Worm (Caenorhabditis elegans) whole organism, late embryonic: Measurements from ENCODE around the gene vha-7.
A peak's percentile ranks its signal among the peaks of the same experiment; 100 is the strongest.

ENCODE experiments used
- fax-1 ChIP-seq: sonication (generic microtip); optimal IDR thresholded peaks from 2 replicates; lab custom pipeline; 2016; ENCODE audit warnings: missing genotype, missing genetic modification characterization, missing compliant biosample characterization
- fkh-10 ChIP-seq: fragments of 150-350 bp; optimal IDR thresholded peaks from 2 replicates; lab custom pipeline; 2014; ENCODE audit warnings: missing biosample characterization, missing genetic modification reagents, missing genetic modification characterization
- hlh-30 ChIP-seq: sonication (generic microtip); optimal IDR thresholded peaks from 2 replicates; lab custom pipeline; 2017; ENCODE audit warnings: antibody characterized with exemption, missing genetic modification characterization, missing compliant biosample characterization; ENCODE audit not compliant: insufficient read depth
- lim-6 ChIP-seq: sonication (generic microtip); optimal IDR thresholded peaks from 2 replicates; lab custom pipeline; 2016; ENCODE audit warnings: missing genetic modification characterization, missing compliant biosample characterization
- madf-2 ChIP-seq: sonication (generic microtip); optimal IDR thresholded peaks from 2 replicates; lab custom pipeline; 2017; ENCODE audit warnings: missing genetic modification characterization, missing compliant biosample characterization
- nfya-1 ChIP-seq: sonication (generic microtip); optimal IDR thresholded peaks from 2 replicates; lab custom pipeline; 2017; ENCODE audit warnings: missing genetic modification characterization, mild to moderate bottlenecking, missing compliant biosample characterization, antibody characterized with exemption, moderate library complexity
- nhr-11 ChIP-seq: fragments of 150-350 bp; optimal IDR thresholded peaks from 2 replicates; lab custom pipeline; 2014; ENCODE audit warnings: missing biosample characterization, missing genetic modification characterization
- npax-4 ChIP-seq: sonication (generic microtip); optimal IDR thresholded peaks from 2 replicates; lab custom pipeline; 2016; ENCODE audit warnings: missing genetic modification characterization, missing compliant biosample characterization
- pha-4 ChIP-seq: fragments of 150-350 bp; optimal IDR thresholded peaks from 2 replicates; lab custom pipeline; 2018; ENCODE audit warnings: missing biosample characterization, missing genetic modification reagents, missing genetic modification characterization
- sox-4 ChIP-seq: sonication (generic microtip); optimal IDR thresholded peaks from 2 replicates; lab custom pipeline; 2017; ENCODE audit warnings: mild to moderate bottlenecking, missing genetic modification characterization, inconsistent platforms, missing compliant biosample characterization
- tbx-2 ChIP-seq: sonication (generic microtip); optimal IDR thresholded peaks from 2 replicates; lab custom pipeline; 2016; ENCODE audit warnings: missing genetic modification characterization, missing compliant biosample characterization
- unc-42 ChIP-seq: sonication (generic microtip); optimal IDR thresholded peaks from 2 replicates; lab custom pipeline; 2016; ENCODE audit warnings: missing genotype, missing genetic modification characterization, missing compliant biosample characterization
- unc-55 ChIP-seq: sonication (generic microtip); optimal IDR thresholded peaks from 2 replicates; lab custom pipeline; 2017; ENCODE audit warnings: missing biosample characterization, missing genetic modification reagents, missing genetic modification characterization
- unc-86 ChIP-seq: sonication (generic microtip); optimal IDR thresholded peaks from 2 replicates; lab custom pipeline; 2016; ENCODE audit warnings: missing genetic modification characterization, missing compliant biosample characterization

ce11 chrIV:12632430-12632829 is 7.8 kb upstream of the vha-7 start:
- TF ChIP-seq fax-1 (tag; lab: Kevin White, UChicago) (no peak), hlh-30 (tag; lab: Kevin White, UChicago) (no peak), madf-2 (tag; lab: Kevin White, UChicago) (no peak), pha-4 (tag; lab: Kevin White, UChicago) (no peak), nfya-1 (tag; lab: Kevin White, UChicago) (no peak), nhr-11 (tag; lab: Kevin White, UChicago) (no peak), fkh-10 (GFP tag; lab: Kevin White, UChicago) (no peak), npax-4 (tag; lab: Kevin White, UChicago) (no peak), unc-55 (no peak), unc-86 (tag; lab: Kevin White, UChicago) (no peak), tbx-2 (tag; lab: Kevin White, UChicago) (no peak), sox-4 (no peak), lim-6 (tag; lab: Kevin White, UChicago) (no peak), unc-42 (peak; percentile 22)
